Fruit fly (Drosophila melanogaster): ENCODE data around the gene p38c.

The p38c gene

DNA sequence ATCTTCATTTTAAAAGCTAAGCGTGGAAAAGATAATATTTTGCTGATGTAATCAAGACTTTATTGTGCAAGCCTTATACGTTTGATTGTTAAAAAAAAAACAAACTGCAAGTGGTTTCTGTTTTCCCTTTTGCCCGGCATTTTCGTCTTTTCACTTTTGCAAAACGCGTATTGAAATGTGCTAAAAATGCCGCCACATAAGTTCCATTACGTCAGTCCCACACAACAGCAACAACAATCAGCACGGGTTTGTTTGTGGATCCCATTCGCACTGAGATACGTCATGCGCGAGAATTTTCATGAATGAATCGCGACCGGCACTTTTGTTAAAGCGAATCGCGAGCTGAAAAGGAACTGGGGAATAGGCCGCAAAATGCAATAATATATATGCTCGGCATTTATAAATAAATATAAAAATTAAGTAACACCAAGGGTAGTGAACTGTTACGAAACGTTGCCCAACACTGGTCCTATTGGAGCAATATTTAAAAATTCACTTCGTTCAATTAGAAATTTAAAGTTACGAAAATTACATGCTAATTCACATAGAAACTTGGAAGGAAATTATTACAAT, 43.9 kb downstream of the p38c start (continued):
- TF ChIP-seq CG17829 (tag; optimal IDR thresholded peaks at IDR 0.05) = peak; percentile 28
- no peak for TF ChIP-seq CG13624 (GFP tag; optimal IDR thresholded peaks at IDR 0.05)
- TF ChIP-seq Hr3 (GFP tag; optimal IDR thresholded peaks at IDR 0.05) = peak; percentile 21
- peak; percentile 33 for TF ChIP-seq CG18262 (tag; optimal IDR thresholded peaks at IDR 0.05)
- no peak for TF ChIP-seq pfk (GFP tag; optimal IDR thresholded peaks at IDR 0.05)
- no peak for TF ChIP-seq Sry-δ (GFP tag; optimal IDR thresholded peaks at IDR 0.05)
- TF ChIP-seq tio (GFP tag; optimal IDR thresholded peaks at IDR 0.05) = peak; percentile 7
- TF ChIP-seq exex (tag; optimal IDR thresholded peaks at IDR 0.05) = no peak
- no peak for TF ChIP-seq CTCF (GFP tag; optimal IDR thresholded peaks at IDR 0.05)
- peak; percentile 4 for TF ChIP-seq CG11723 (GFP tag; optimal IDR thresholded peaks at IDR 0.05)
- no peak for TF ChIP-seq CG1792 (GFP tag; optimal IDR thresholded peaks at IDR 0.05)
- TF ChIP-seq wor (GFP tag; IDR thresholded peaks at IDR 0.05) = no peak
- no peak for TF ChIP-seq CG6272 (GFP tag; IDR thresholded peaks at IDR 0.05)
- no peak for TF ChIP-seq emc (GFP tag; optimal IDR thresholded peaks at IDR 0.05)
- TF ChIP-seq Rfx (GFP tag; IDR thresholded peaks at IDR 0.05) = no peak
- no peak for TF ChIP-seq Dll (GFP tag; IDR thresholded peaks at IDR 0.05; ENCODE audit: partially characterized antibody)
- TF ChIP-seq Sox102F (GFP tag; optimal IDR thresholded peaks at IDR 0.05) = peak; percentile 60
- no peak for TF ChIP-seq E2f2 (GFP tag; IDR thresholded peaks at IDR 0.05)
- TF ChIP-seq CG8281 (tag; optimal IDR thresholded peaks at IDR 0.05) = no peak
- no peak for TF ChIP-seq fd3F (GFP tag; optimal IDR thresholded peaks at IDR 0.05)
- TF ChIP-seq HLH3B (GFP tag; IDR thresholded peaks at IDR 0.05) = no peak
- peak; percentile 42 to 59 for TF ChIP-seq dpn (GFP tag; optimal IDR thresholded peaks at IDR 0.05)
- TF ChIP-seq CG32532 (GFP tag; IDR thresholded peaks at IDR 0.05) = no peak
- no peak for TF ChIP-seq CG7745 (tag; optimal IDR thresholded peaks at IDR 0.05)
- no peak for TF ChIP-seq CG8478 (optimal IDR thresholded peaks at IDR 0.05)
- TF ChIP-seq CG8388 (GFP tag; optimal IDR thresholded peaks at IDR 0.05) = peak; percentile 0
- TF ChIP-seq CG2678 (tag; optimal IDR thresholded peaks at IDR 0.05) = peak; percentile 46
- TF ChIP-seq CG17912 (GFP tag; optimal IDR thresholded peaks at IDR 0.05) = peak; percentile 5
- TF ChIP-seq CG8944 (GFP tag; optimal IDR thresholded peaks at IDR 0.05) = no peak
- TF ChIP-seq vnd (GFP tag; IDR thresholded peaks at IDR 0.05; ENCODE audit: partially characterized antibody) = no peak
- TF ChIP-seq NC2β (GFP tag; optimal IDR thresholded peaks at IDR 0.05) = no peak
- peak; percentile 18 for TF ChIP-seq Mes4 (GFP tag; optimal IDR thresholded peaks at IDR 0.05)
- TF ChIP-seq slbo (GFP tag; IDR thresholded peaks at IDR 0.05) = no peak
- peak; percentile 13 for TF ChIP-seq nmo (GFP tag; optimal IDR thresholded peaks at IDR 0.05)
- peak; percentile 17 for TF ChIP-seq CG14710 (tag; optimal IDR thresholded peaks at IDR 0.05)
- peak; percentile 26 for TF ChIP-seq Side (GFP tag; optimal IDR thresholded peaks at IDR 0.05)
- no peak for TF ChIP-seq GATAe (GFP tag; conservative IDR thresholded peaks at IDR 0.05)
- TF ChIP-seq CG6254 (GFP tag; optimal IDR thresholded peaks at IDR 0.05) = peak; percentile 40
- no peak for TF ChIP-seq ro (GFP tag; IDR thresholded peaks at IDR 0.05)
- TF ChIP-seq Nf-YA (GFP tag; IDR thresholded peaks at IDR 0.05) = no peak
- TF ChIP-seq zfh2 (GFP tag; optimal IDR thresholded peaks at IDR 0.05) = peak; percentile 24
- TF ChIP-seq CG17568 (GFP tag; optimal IDR thresholded peaks at IDR 0.05) = peak; percentile 73
- TF ChIP-seq CG12155 (GFP tag; optimal IDR thresholded peaks at IDR 0.05) = peak; percentile 18
- no peak for TF ChIP-seq Dbx (GFP tag; IDR thresholded peaks at IDR 0.05)
- no peak for TF ChIP-seq Nf-YB (GFP tag; optimal IDR thresholded peaks at IDR 0.05)
- TF ChIP-seq Ada2b (GFP tag; IDR thresholded peaks at IDR 0.05) = no peak
- TF ChIP-seq pros (GFP tag; optimal IDR thresholded peaks at IDR 0.05) = no peak
- TF ChIP-seq CG1603 (tag; optimal IDR thresholded peaks at IDR 0.05) = peak; percentile 52
- TF ChIP-seq CG12391 (tag; optimal IDR thresholded peaks at IDR 0.05) = peak; percentile 57
- TF ChIP-seq nerfin-2 (GFP tag; IDR thresholded peaks at IDR 0.05; ENCODE audit: partially characterized antibody) = no peak
- no peak for TF ChIP-seq otp (GFP tag; IDR thresholded peaks at IDR 0.05)
- TF ChIP-seq CG18599 (GFP tag; optimal IDR thresholded peaks at IDR 0.05) = peak; percentile 76

Measured in whole organism, embryonic.